Worm (Caenorhabditis elegans) whole organism, L3 larva: ENCODE data around the gene F48E8.2.

Experiments used
- R02D3.7 ChIP-seq: fragments of 150-350 bp; optimal IDR thresholded peaks from 2 replicates; lab custom pipeline; 2014; ENCODE audit warnings: missing biosample characterization, missing genetic modification characterization
- ZK546.5 ChIP-seq: sonication (generic microtip); optimal IDR thresholded peaks from 2 replicates; lab custom pipeline; 2017; ENCODE audit warnings: missing biosample characterization, missing genetic modification characterization
- aly-2 ChIP-seq: fragments of 150-350 bp; optimal IDR thresholded peaks from 2 replicates; lab custom pipeline; 2014; ENCODE audit warnings: missing biosample characterization, missing genetic modification characterization
- ama-1 ChIP-seq: fragments of 150-350 bp; optimal IDR thresholded peaks from 2 replicates; lab custom pipeline; 2018
- ceh-16 ChIP-seq: sonication (generic microtip); optimal IDR thresholded peaks from 2 replicates; lab custom pipeline; 2017; ENCODE audit warnings: missing biosample characterization, missing genetic modification characterization
- ceh-28 ChIP-seq: fragments of 150-350 bp; optimal IDR thresholded peaks from 2 replicates; lab custom pipeline; 2014; ENCODE audit warnings: missing biosample characterization, missing genetic modification reagents, missing genetic modification characterization
- ceh-9 ChIP-seq: sonication (generic microtip); optimal IDR thresholded peaks from 2 replicates; lab custom pipeline; 2018; ENCODE audit warnings: missing biosample characterization, missing genetic modification characterization
- daf-12 ChIP-seq: fragments of 150-350 bp; optimal IDR thresholded peaks from 2 replicates; lab custom pipeline; 2014; ENCODE audit warnings: missing biosample characterization, missing genetic modification reagents, missing genetic modification characterization
- egl-27 ChIP-seq: sonication (generic microtip); optimal IDR thresholded peaks from 4 replicates; lab custom pipeline; 2017; ENCODE audit warnings: missing biosample characterization, missing genetic modification reagents, missing genetic modification characterization
- elt-1 ChIP-seq: fragments of 150-350 bp; optimal IDR thresholded peaks from 2 replicates; lab custom pipeline; 2014; ENCODE audit warnings: missing biosample characterization, missing genetic modification characterization
- elt-2 ChIP-seq: sonication (generic microtip); optimal IDR thresholded peaks from 2 replicates; lab custom pipeline; 2016; ENCODE audit warnings: missing genetic modification reagents, mild to moderate bottlenecking, missing genetic modification characterization, missing compliant biosample characterization
- elt-3 ChIP-seq, 3 experiments: fragments of 150-350 bp in 1 of 3; sonication (generic microtip) in 2 of 3; optimal IDR thresholded peaks; 2 replicates in 2 of 3; 4 replicates in 1 of 3; lab custom pipeline; 2014 to 2017; ENCODE audit warnings: missing biosample characterization in 3 of 3, missing genetic modification characterization in 3 of 3
- eor-1 ChIP-seq, 2 experiments: fragments of 150-350 bp; optimal IDR thresholded peaks; 2 replicates each; lab custom pipeline; 2014 to 2018; ENCODE audit warnings: missing biosample characterization in 2 of 2, missing genetic modification characterization in 2 of 2
- fkh-10 ChIP-seq: sonication (generic microtip); optimal IDR thresholded peaks from 2 replicates; lab custom pipeline; 2017; ENCODE audit warnings: missing biosample characterization, missing genetic modification reagents, missing genetic modification characterization
- fkh-2 ChIP-seq: fragments of 150-350 bp; optimal IDR thresholded peaks from 2 replicates; lab custom pipeline; 2014; ENCODE audit warnings: missing biosample characterization, missing genetic modification reagents, missing genetic modification characterization
- fos-1 ChIP-seq: fragments of 150-350 bp; optimal IDR thresholded peaks from 2 replicates; lab custom pipeline; 2014; ENCODE audit warnings: missing biosample characterization, missing genetic modification characterization
- hmg-11 ChIP-seq: sonication (generic microtip); optimal IDR thresholded peaks from 2 replicates; lab custom pipeline; 2016; ENCODE audit warnings: missing genetic modification characterization, missing compliant biosample characterization
- jun-1 ChIP-seq: fragments of 150-350 bp; optimal IDR thresholded peaks from 2 replicates; lab custom pipeline; 2014; ENCODE audit warnings: missing biosample characterization, missing genetic modification reagents, missing genetic modification characterization
- lin-15B ChIP-seq: fragments of 150-350 bp; optimal IDR thresholded peaks from 2 replicates; lab custom pipeline; 2014; ENCODE audit warnings: missing biosample characterization, missing genetic modification characterization
- lsy-12 ChIP-seq: sonication (generic microtip); optimal IDR thresholded peaks from 2 replicates; lab custom pipeline; 2016; ENCODE audit warnings: mild to moderate bottlenecking, missing genetic modification characterization, missing compliant biosample characterization
- mdl-1 ChIP-seq: fragments of 150-350 bp; optimal IDR thresholded peaks from 2 replicates; lab custom pipeline; 2014; ENCODE audit warnings: missing biosample characterization, missing genetic modification characterization
- mml-1 ChIP-seq: fragments of 150-350 bp; sonication (generic microtip); optimal IDR thresholded peaks from 3 replicates; lab custom pipeline; 2014; ENCODE audit warnings: missing biosample characterization, missing genetic modification characterization
- nfya-1 ChIP-seq: sonication (generic microtip); optimal IDR thresholded peaks from 2 replicates; lab custom pipeline; 2017; ENCODE audit warnings: missing genetic modification characterization, mild to moderate bottlenecking, missing compliant biosample characterization, antibody characterized with exemption, moderate library complexity; ENCODE audit not compliant: insufficient read depth
- nhr-11 ChIP-seq: fragments of 150-350 bp; optimal IDR thresholded peaks from 2 replicates; lab custom pipeline; 2014; ENCODE audit warnings: missing biosample characterization, missing genetic modification characterization
- nhr-23 ChIP-seq: fragments of 150-350 bp; optimal IDR thresholded peaks from 2 replicates; lab custom pipeline; 2014; ENCODE audit warnings: missing biosample characterization, missing genetic modification reagents, missing genetic modification characterization
- nhr-237 ChIP-seq: fragments of 150-350 bp; optimal IDR thresholded peaks from 2 replicates; lab custom pipeline; 2014; ENCODE audit warnings: missing biosample characterization, missing genetic modification characterization
- nhr-25 ChIP-seq: sonication (generic microtip); optimal IDR thresholded peaks from 2 replicates; lab custom pipeline; 2017; ENCODE audit warnings: missing biosample characterization, missing genetic modification characterization
- nhr-28 ChIP-seq: fragments of 150-350 bp; optimal IDR thresholded peaks from 2 replicates; lab custom pipeline; 2014; ENCODE audit warnings: missing biosample characterization, missing genetic modification characterization
- nhr-43 ChIP-seq: sonication (generic microtip); optimal IDR thresholded peaks from 2 replicates; lab custom pipeline; 2016; ENCODE audit warnings: mild to moderate bottlenecking, missing genetic modification characterization, missing compliant biosample characterization; ENCODE audit not compliant: poor library complexity, severe bottlenecking
- nhr-67 ChIP-seq: fragments of 150-350 bp; optimal IDR thresholded peaks from 2 replicates; lab custom pipeline; 2014; ENCODE audit warnings: missing biosample characterization, missing genetic modification characterization
- nhr-76 ChIP-seq: fragments of 150-350 bp; sonication (generic microtip); optimal IDR thresholded peaks from 5 replicates; lab custom pipeline; 2014; ENCODE audit warnings: missing biosample characterization, missing genetic modification characterization
- nhr-77 ChIP-seq: fragments of 150-350 bp; optimal IDR thresholded peaks from 2 replicates; lab custom pipeline; 2014; ENCODE audit warnings: missing biosample characterization, missing genetic modification characterization
- pha-4 ChIP-seq: fragments of 150-350 bp; optimal IDR thresholded peaks from 2 replicates; lab custom pipeline; 2014; ENCODE audit warnings: missing biosample characterization, missing genetic modification reagents, missing genetic modification characterization
- pqm-1 ChIP-seq: fragments of 150-350 bp; optimal IDR thresholded peaks from 2 replicates; lab custom pipeline; 2017; ENCODE audit warnings: missing biosample characterization, missing genetic modification characterization, inconsistent platforms
- tbx-2 ChIP-seq: sonication (generic microtip); optimal IDR thresholded peaks from 2 replicates; lab custom pipeline; 2016; ENCODE audit warnings: mild to moderate bottlenecking, missing genetic modification characterization, missing compliant biosample characterization
- unc-62 ChIP-seq: fragments of 150-350 bp; sonication (generic microtip); optimal IDR thresholded peaks from 4 replicates; lab custom pipeline; 2014; ENCODE audit warnings: missing biosample characterization, missing genetic modification reagents, missing genetic modification characterization
- ztf-11 ChIP-seq: fragments of 150-350 bp; optimal IDR thresholded peaks from 2 replicates; lab custom pipeline; 2014; ENCODE audit warnings: missing biosample characterization, missing genetic modification characterization
- ztf-4 ChIP-seq: fragments of 150-350 bp; optimal IDR thresholded peaks from 2 replicates; lab custom pipeline; 2014; ENCODE audit warnings: missing biosample characterization, missing genetic modification characterization

Gene F48E8.2

DNA sequence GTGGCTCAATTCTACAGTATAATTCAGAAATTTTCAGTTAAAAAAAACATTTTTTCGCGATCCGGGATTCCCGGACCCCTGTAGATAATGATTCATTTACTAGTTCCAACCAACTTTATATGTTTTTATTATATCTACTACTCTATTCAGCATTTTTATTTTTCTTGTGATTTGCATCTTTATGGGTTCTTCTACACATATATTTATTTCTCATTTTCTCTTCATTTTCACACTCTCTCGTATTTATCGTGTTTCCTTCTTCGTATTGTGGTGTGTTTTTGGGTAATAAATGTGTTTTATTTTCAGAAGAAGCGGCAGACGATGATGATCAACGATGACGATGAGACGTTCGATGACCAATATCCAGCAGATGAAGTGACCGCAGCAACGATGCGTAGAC, at the start of gene F48E8.2:
F48E8.2 (plus strand) TSS at position 301 of the 400 bp plus-strand sequence.
- no peak for TF ChIP-seq nhr-43 (tag; lab: Kevin White, UChicago)
- TF ChIP-seq hmg-11: no peak
- TF ChIP-seq elt-3 (tag; optimal IDR thresholded peaks at IDR 0.05; lab: Kevin White, UChicago): no peak
- TF ChIP-seq unc-62 (GFP tag; lab: Kevin White, UChicago): no peak
- TF ChIP-seq ceh-28 (tag; lab: Kevin White, UChicago): no peak
- TF ChIP-seq jun-1 (tag; lab: Kevin White, UChicago): no peak
- no peak for TF ChIP-seq lsy-12 (tag; lab: Kevin White, UChicago)
- TF ChIP-seq elt-2 (tag; lab: Kevin White, UChicago): no peak
- TF ChIP-seq nhr-67 (tag; lab: Kevin White, UChicago): no peak
- TF ChIP-seq mdl-1 (tag; lab: Kevin White, UChicago): no peak
- TF ChIP-seq R02D3.7 (tag; lab: Kevin White, UChicago): no peak
- no peak for TF ChIP-seq eor-1 (tag; optimal IDR thresholded peaks at IDR 0.05; lab: Kevin White, UChicago)
- TF ChIP-seq nhr-11 (tag; lab: Kevin White, UChicago): no peak
- TF ChIP-seq nhr-77 (tag; lab: Kevin White, UChicago): no peak

DNA sequence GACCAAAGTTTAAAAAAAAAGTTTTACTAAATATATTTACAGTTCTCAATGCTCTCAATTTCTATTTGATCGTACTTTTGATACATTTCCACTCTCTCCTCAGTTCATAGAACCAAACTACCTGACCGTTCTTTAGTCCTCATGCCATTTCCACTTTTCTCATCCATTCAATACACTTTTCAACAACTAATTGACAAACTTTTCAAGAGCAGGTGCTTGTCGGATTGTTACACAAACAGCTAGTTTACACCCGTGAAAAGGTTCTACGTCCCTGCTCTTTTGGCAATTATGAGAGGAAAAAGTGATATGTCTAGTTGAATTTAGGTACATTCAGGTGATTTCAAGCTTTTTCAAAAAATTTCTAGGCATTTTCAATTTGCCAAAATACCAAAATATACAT, 46.3 kb upstream of the F48E8.2 start:
- no peak for TF ChIP-seq ztf-4
- TF ChIP-seq pha-4 (tag; lab: Kevin White, UChicago): peak; percentile 43
- TF ChIP-seq, all 47 proteins: peak for 1

DNA sequence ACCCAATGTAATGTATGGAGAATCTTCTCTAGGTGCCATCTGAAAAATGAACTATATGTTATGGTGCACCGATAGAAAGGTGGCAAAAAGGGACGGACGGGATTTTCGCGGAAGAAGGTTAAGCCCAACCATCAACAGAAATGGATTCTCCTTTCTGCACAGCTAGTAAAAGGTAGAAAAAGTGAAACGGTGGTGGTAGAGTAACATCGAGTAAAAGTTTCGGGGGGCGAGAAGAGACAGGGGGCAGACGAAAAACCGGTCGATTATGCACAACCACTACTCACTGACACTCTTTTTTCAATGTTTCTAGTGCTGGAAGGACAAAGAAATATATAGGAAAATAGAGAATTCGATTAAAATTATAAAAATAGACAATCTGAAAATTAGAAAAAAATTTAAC, 44.6 kb upstream of the F48E8.2 start:
- TF ChIP-seq ama-1 (lab: Kevin White, UChicago) (peak; percentile 19), ztf-4 (no peak), nfya-1 (tag; lab: Kevin White, UChicago) (no peak)

DNA sequence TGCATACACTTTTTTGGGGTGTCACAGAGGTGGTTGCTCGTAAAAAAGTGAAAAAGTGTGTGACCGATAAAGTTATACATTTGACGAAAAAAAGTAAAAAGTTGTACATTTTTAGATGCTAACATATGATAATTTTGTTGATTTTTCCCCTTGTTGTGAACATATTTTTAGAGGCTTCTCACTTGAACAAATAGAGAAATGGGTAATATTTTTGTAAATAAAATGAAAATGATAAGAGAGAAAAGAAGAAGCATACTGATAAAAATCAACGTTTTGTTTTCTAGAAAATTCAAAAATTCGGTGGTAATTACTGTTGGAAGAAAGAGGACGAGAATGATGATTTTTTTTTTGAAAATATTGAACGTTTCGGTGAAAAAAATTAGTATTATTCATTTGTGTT, 43.9 kb upstream of the F48E8.2 start:
- TF ChIP-seq nhr-43 (tag; lab: Kevin White, UChicago) (no peak), nfya-1 (tag; lab: Kevin White, UChicago) (no peak), jun-1 (tag; lab: Kevin White, UChicago) (no peak), aly-2 (no peak), elt-2 (tag; lab: Kevin White, UChicago) (peak; percentile 72), pha-4 (tag; lab: Kevin White, UChicago) (peak; percentile 91), fkh-10 (no peak), nhr-25 (tag; lab: Kevin White, UChicago) (no peak)

DNA sequence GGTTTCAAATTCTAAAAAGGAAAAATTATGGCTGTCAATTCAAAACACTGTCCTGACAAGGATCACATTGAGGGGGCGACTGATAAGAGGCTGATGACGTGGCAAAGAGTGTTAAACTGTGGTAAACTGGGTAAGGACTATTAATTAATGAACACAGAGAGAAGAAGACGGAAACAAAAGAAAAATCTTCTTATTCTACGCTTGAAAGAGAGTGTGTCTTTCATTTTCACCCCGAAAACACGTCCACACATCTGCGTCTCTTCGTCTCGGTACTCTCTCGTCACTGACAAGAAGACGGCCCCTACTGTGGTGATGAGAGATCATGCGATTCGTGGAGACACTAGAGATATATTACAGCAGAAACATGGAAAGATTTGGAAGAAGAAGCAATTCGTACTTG, 42.8 kb upstream of the F48E8.2 start:
- TF ChIP-seq unc-62 (GFP tag; lab: Kevin White, UChicago) (no peak), ztf-11 (tag; lab: Kevin White, UChicago) (no peak), ZK546.5 (tag; lab: Kevin White, UChicago) (no peak), nfya-1 (tag; lab: Kevin White, UChicago) (peak; percentile 45), R02D3.7 (tag; lab: Kevin White, UChicago) (no peak), nhr-11 (tag; lab: Kevin White, UChicago) (no peak), tbx-2 (tag; lab: Kevin White, UChicago) (no peak), nhr-76 (tag; lab: Kevin White, UChicago) (no peak), nhr-237 (tag; lab: Kevin White, UChicago) (no peak), eor-1 (tag; optimal IDR thresholded peaks at IDR 0.05; lab: Kevin White, UChicago) (no peak), egl-27 (tag; lab: Kevin White, UChicago) (peak; percentile 13), ceh-28 (tag; lab: Kevin White, UChicago) (no peak), daf-12 (tag; lab: Kevin White, UChicago) (no peak), nhr-28 (tag; lab: Kevin White, UChicago) (no peak), ceh-9 (tag; lab: Kevin White, UChicago) (no peak), aly-2 (no peak), ztf-4 (no peak), fkh-2 (tag; lab: Kevin White, UChicago) (no peak), lsy-12 (tag; lab: Kevin White, UChicago) (no peak), elt-1 (tag; lab: Kevin White, UChicago) (no peak), elt-2 (tag; lab: Kevin White, UChicago) (peak; percentile 66), nhr-23 (tag; lab: Kevin White, UChicago) (peak; percentile 71), nhr-67 (tag; lab: Kevin White, UChicago) (no peak), hmg-11 (peak; percentile 25), mml-1 (tag; lab: Kevin White, UChicago) (no peak), mdl-1 (tag; lab: Kevin White, UChicago) (no peak), lin-15B (no peak), ceh-16 (no peak), ama-1 (lab: Kevin White, UChicago) (no peak), pqm-1 (tag; lab: Kevin White, UChicago) (peak; percentile 48), nhr-43 (tag; lab: Kevin White, UChicago) (peak; percentile 67), fos-1 (no peak), nhr-25 (tag; lab: Kevin White, UChicago) (peak; percentile 86)
